Fruit fly (Drosophila melanogaster): ENCODE measurements around the gene Mgat4b.

Mgat4b gene

dm6 chr3L:14769183-14769582 lies at the start of gene Mgat4b:
Mgat4b (minus strand) TSS chr3L:14769283.
- no peak for TF ChIP-seq rn (GFP tag; IDR thresholded peaks at IDR 0.05)
- TF ChIP-seq gl (tag; optimal IDR thresholded peaks at IDR 0.05) = no peak
- no peak for TF ChIP-seq CG12605 (GFP tag; IDR thresholded peaks at IDR 0.05)
- TF ChIP-seq CG13204 (GFP tag; optimal IDR thresholded peaks at IDR 0.05) = no peak
- no peak for TF ChIP-seq CG32121 (GFP tag; IDR thresholded peaks at IDR 0.05)
- TF ChIP-seq CG4496 (GFP tag; IDR thresholded peaks at IDR 0.05) = no peak
- no peak for TF ChIP-seq fd96Ca (GFP tag; IDR thresholded peaks at IDR 0.05)
- TF ChIP-seq CG34367 (tag; optimal IDR thresholded peaks at IDR 0.05) = no peak
- no peak for TF ChIP-seq CG8301 (tag; optimal IDR thresholded peaks at IDR 0.05)
- TF ChIP-seq CG10348 (GFP tag; IDR thresholded peaks at IDR 0.05) = no peak
- no peak for TF ChIP-seq CG9948 (tag; optimal IDR thresholded peaks at IDR 0.05)
- no peak for TF ChIP-seq Pif1B (GFP tag; optimal IDR thresholded peaks at IDR 0.05)
- TF ChIP-seq CG8159 (tag; optimal IDR thresholded peaks at IDR 0.05) = no peak
- TF ChIP-seq CG15710 (tag; optimal IDR thresholded peaks at IDR 0.05) = no peak
- no peak for TF ChIP-seq Pif1A (GFP tag; optimal IDR thresholded peaks at IDR 0.05)

- TF ChIP-seq gl (tag; optimal IDR thresholded peaks at IDR 0.05) (no peak), CG15710 (tag; optimal IDR thresholded peaks at IDR 0.05) (peak; percentile 15), CG4496 (GFP tag; IDR thresholded peaks at IDR 0.05) (no peak), EcR (GFP tag; optimal IDR thresholded peaks at IDR 0.05) (no peak), CG14655 (GFP tag; optimal IDR thresholded peaks at IDR 0.05) (peak; percentile 52), CG12605 (GFP tag; IDR thresholded peaks at IDR 0.05) (no peak), CG9948 (tag; optimal IDR thresholded peaks at IDR 0.05) (peak; percentile 43), CG17806 (tag; optimal IDR thresholded peaks at IDR 0.05) (peak; percentile 9), Snoo (tag; optimal IDR thresholded peaks at IDR 0.05) (no peak), CG8301 (tag; optimal IDR thresholded peaks at IDR 0.05) (peak; percentile 37), CG8159 (tag; optimal IDR thresholded peaks at IDR 0.05) (peak; percentile 38)
These were observed 47.6 kb upstream of the Mgat4b start for dm6 chr3L:14816666-14817065.

- 0 out of 2 replicates have a peak, but pooled peaks have one; percentile 8 for TF ChIP-seq CG32121 (GFP tag; IDR thresholded peaks at IDR 0.05)
- peak; percentile 51; the same call in 1 of the 2 replicates for TF ChIP-seq CG12605 (GFP tag; IDR thresholded peaks at IDR 0.05)
- no peak for TF ChIP-seq CG4496 (GFP tag; IDR thresholded peaks at IDR 0.05)
- no peak for TF ChIP-seq CG8301 (tag; optimal IDR thresholded peaks at IDR 0.05)
- no peak for TF ChIP-seq fd96Ca (GFP tag; IDR thresholded peaks at IDR 0.05)
- TF ChIP-seq Ets98B (GFP tag; IDR thresholded peaks at IDR 0.05) = peak; percentile 26; the same call in 1 of the 2 replicates
- no peak for TF ChIP-seq CG34367 (tag; optimal IDR thresholded peaks at IDR 0.05)
- TF ChIP-seq EcR (GFP tag; optimal IDR thresholded peaks at IDR 0.05) = no peak
- no peak for TF ChIP-seq CG13204 (GFP tag; optimal IDR thresholded peaks at IDR 0.05)
- no peak for TF ChIP-seq CG8159 (tag; optimal IDR thresholded peaks at IDR 0.05)
- TF ChIP-seq CG15710 (tag; optimal IDR thresholded peaks at IDR 0.05) = no peak
- no peak for TF ChIP-seq Pif1A (GFP tag; optimal IDR thresholded peaks at IDR 0.05)
These were observed 35.7 kb upstream of the Mgat4b start, which contains the start of gene CG17839 for dm6 chr3L:14804724-14805221. CG17839 (plus strand) TSS chr3L:14805136.

dm6 chr3L:14803236-14803635 lies 34.2 kb upstream of the Mgat4b start, which contains the start of gene gnu:
gnu (minus strand) TSS chr3L:14803360.
- no peak for TF ChIP-seq CG13204 (GFP tag; optimal IDR thresholded peaks at IDR 0.05)
- no peak for TF ChIP-seq CG8159 (tag; optimal IDR thresholded peaks at IDR 0.05)
- no peak for TF ChIP-seq Ets98B (GFP tag; IDR thresholded peaks at IDR 0.05)
- TF ChIP-seq Pif1B (GFP tag; optimal IDR thresholded peaks at IDR 0.05) = no peak
- no peak for TF ChIP-seq Pif1A (GFP tag; optimal IDR thresholded peaks at IDR 0.05)
- no peak for TF ChIP-seq EcR (GFP tag; optimal IDR thresholded peaks at IDR 0.05)
- TF ChIP-seq CG10348 (GFP tag; IDR thresholded peaks at IDR 0.05) = no peak
- TF ChIP-seq CG9948 (tag; optimal IDR thresholded peaks at IDR 0.05) = no peak
- TF ChIP-seq CG15710 (tag; optimal IDR thresholded peaks at IDR 0.05) = no peak
- no peak for TF ChIP-seq gl (tag; optimal IDR thresholded peaks at IDR 0.05)
- TF ChIP-seq fd96Ca (GFP tag; IDR thresholded peaks at IDR 0.05) = no peak
- TF ChIP-seq CG14655 (GFP tag; optimal IDR thresholded peaks at IDR 0.05) = no peak
- no peak for TF ChIP-seq CG17806 (tag; optimal IDR thresholded peaks at IDR 0.05)
- TF ChIP-seq D1 (tag; optimal IDR thresholded peaks at IDR 0.05) = no peak
- TF ChIP-seq CG32121 (GFP tag; IDR thresholded peaks at IDR 0.05) = no peak
- no peak for TF ChIP-seq CG34367 (tag; optimal IDR thresholded peaks at IDR 0.05)
- TF ChIP-seq CG8301 (tag; optimal IDR thresholded peaks at IDR 0.05) = no peak
- no peak for TF ChIP-seq rn (GFP tag; IDR thresholded peaks at IDR 0.05)
- no peak for TF ChIP-seq CG12605 (GFP tag; IDR thresholded peaks at IDR 0.05)

dm6 chr3L:14801854-14802616 lies 33.0 kb upstream of the Mgat4b start, which contains the start of gene NHP2:
NHP2 (minus strand) TSS chr3L:14802168.
- TF ChIP-seq CG8301 (tag; optimal IDR thresholded peaks at IDR 0.05) (no peak), CG15710 (tag; optimal IDR thresholded peaks at IDR 0.05) (peak; percentile 74), Pif1B (GFP tag; optimal IDR thresholded peaks at IDR 0.05) (no peak), D1 (tag; optimal IDR thresholded peaks at IDR 0.05) (peak; percentile 88), CG17806 (tag; optimal IDR thresholded peaks at IDR 0.05) (peak; percentile 85), CG34367 (tag; optimal IDR thresholded peaks at IDR 0.05) (no peak), fd96Ca (GFP tag; IDR thresholded peaks at IDR 0.05) (no peak), rn (GFP tag; IDR thresholded peaks at IDR 0.05) (peak; percentile 62), Ets98B (GFP tag; IDR thresholded peaks at IDR 0.05) (peak; percentile 90), EcR (GFP tag; optimal IDR thresholded peaks at IDR 0.05) (no peak), CG32121 (GFP tag; IDR thresholded peaks at IDR 0.05) (peak; percentile 77), CG12605 (GFP tag; IDR thresholded peaks at IDR 0.05) (peak; percentile 89), CG8159 (tag; optimal IDR thresholded peaks at IDR 0.05) (no peak), CG10348 (GFP tag; IDR thresholded peaks at IDR 0.05) (no peak), Snoo (tag; optimal IDR thresholded peaks at IDR 0.05) (peak; percentile 82), gl (tag; optimal IDR thresholded peaks at IDR 0.05) (peak; percentile 58), CG14655 (GFP tag; optimal IDR thresholded peaks at IDR 0.05) (no peak), CG13204 (GFP tag; optimal IDR thresholded peaks at IDR 0.05) (no peak), Pif1A (GFP tag; optimal IDR thresholded peaks at IDR 0.05) (no peak), CG9948 (tag; optimal IDR thresholded peaks at IDR 0.05) (peak; percentile 72), CG4496 (GFP tag; IDR thresholded peaks at IDR 0.05) (peak; percentile 88)

Data from whole organism, pupa.